Worm (Caenorhabditis elegans) whole organism, L2 larva: ENCODE measurements around the gene ZK6.6.

Experiments
- elt-1 ChIP-seq: fragments of 150-350 bp; optimal IDR thresholded peaks from 2 replicates; lab custom pipeline; 2014; ENCODE audit warnings: missing biosample characterization, missing genetic modification characterization
- elt-3 ChIP-seq: sonication (generic microtip); optimal IDR thresholded peaks from 2 replicates; lab custom pipeline; 2017; ENCODE audit warnings: missing biosample characterization, missing genetic modification characterization
- lin-39 ChIP-seq: fragments of 150-350 bp; optimal IDR thresholded peaks from 2 replicates; lab custom pipeline; 2014; ENCODE audit warnings: missing biosample characterization, missing genetic modification reagents, missing genetic modification characterization
- lsy-2 ChIP-seq, 2 experiments: fragments of 150-350 bp in 1 of 2; sonication (generic microtip) in 1 of 2; optimal IDR thresholded peaks; 2 replicates each; lab custom pipeline; 2014 to 2017; ENCODE audit warnings: missing biosample characterization in 2 of 2, missing genetic modification characterization in 2 of 2
- nhr-12 ChIP-seq: fragments of 150-350 bp; optimal IDR thresholded peaks from 2 replicates; lab custom pipeline; 2014; ENCODE audit warnings: missing biosample characterization, missing genetic modification characterization
- nhr-237 ChIP-seq: fragments of 150-350 bp; optimal IDR thresholded peaks from 2 replicates; lab custom pipeline; 2014; ENCODE audit warnings: missing biosample characterization, missing genetic modification characterization
- nhr-77 ChIP-seq: fragments of 150-350 bp; optimal IDR thresholded peaks from 2 replicates; lab custom pipeline; 2014; ENCODE audit warnings: missing biosample characterization, missing genetic modification characterization
- snpc-4 ChIP-seq: fragments of 150-350 bp; optimal IDR thresholded peaks from 2 replicates; lab custom pipeline; 2014; ENCODE audit warnings: missing biosample characterization, missing genetic modification characterization
- unc-39 ChIP-seq: fragments of 150-350 bp; optimal IDR thresholded peaks from 2 replicates; lab custom pipeline; 2014; ENCODE audit warnings: missing biosample characterization, missing genetic modification characterization
- unc-55 ChIP-seq: fragments of 150-350 bp; sonication (generic microtip); optimal IDR thresholded peaks from 3 replicates; lab custom pipeline; 2014; ENCODE audit warnings: missing biosample characterization, missing genetic modification reagents, missing genetic modification characterization

DNA sequence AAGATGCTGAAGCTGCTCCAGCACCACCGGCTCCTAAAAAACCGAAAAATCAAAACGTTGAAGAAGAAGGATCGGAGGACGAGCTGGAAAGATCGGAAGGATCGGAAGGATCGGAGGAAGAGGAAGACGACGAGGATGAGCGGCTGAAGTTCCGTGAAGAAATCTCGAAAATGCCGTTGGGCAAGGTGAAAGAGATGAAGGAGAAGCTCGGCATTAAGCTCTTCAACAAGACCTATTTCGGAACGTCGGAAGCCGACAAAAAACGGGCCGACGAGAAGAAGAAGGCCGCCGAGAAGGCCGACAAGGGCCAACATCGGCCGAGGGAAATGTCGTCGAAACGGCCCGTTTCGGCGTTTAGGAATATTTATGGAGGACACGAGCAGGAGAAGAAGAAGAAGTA, 27.2 kb upstream of the ZK6.6 start:
- TF ChIP-seq elt-3 (tag; lab: Kevin White, UChicago) = no peak
- no peak for TF ChIP-seq lsy-2 (tag; optimal IDR thresholded peaks at IDR 0.05; lab: Kevin White, UChicago)
- no peak for TF ChIP-seq snpc-4 (tag; lab: Kevin White, UChicago)
- no peak for TF ChIP-seq lin-39 (tag; lab: Kevin White, UChicago)
- TF ChIP-seq nhr-237 (tag; lab: Kevin White, UChicago) = no peak
- no peak for TF ChIP-seq unc-39 (tag; lab: Kevin White, UChicago)
- TF ChIP-seq unc-55 (GFP tag; lab: Kevin White, UChicago) = no peak
- TF ChIP-seq nhr-12 (tag; lab: Kevin White, UChicago) = no peak
- no peak for TF ChIP-seq nhr-77 (tag; lab: Kevin White, UChicago)
- no peak for TF ChIP-seq elt-1 (tag; lab: Kevin White, UChicago)
